Fruit fly (Drosophila melanogaster) whole organism, embryonic: Measurements from ENCODE around the gene CG31230.

Experiments
- CG10959 ChIP-seq: fragments of 200-800 bp; sonication (Bioruptor generic); IDR thresholded peaks from 2 replicates; pipeline ENCODE4 v1.3.6; 2022; ENCODE audit warnings: missing biosample characterization, missing genetic modification characterization
- CG11085 ChIP-seq: fragments of 200-800 bp; sonication (Bioruptor generic); IDR thresholded peaks from 2 replicates; pipeline ENCODE4 v1.3.6; 2022; ENCODE audit warnings: missing biosample characterization, missing genetic modification characterization
- CG1603 ChIP-seq: fragments of 200-800 bp; sonication (Bioruptor generic); optimal IDR thresholded peaks from 2 replicates; lab custom pipeline; 2019; ENCODE audit warnings: missing biosample characterization, mild to moderate bottlenecking, missing genetic modification characterization, moderate library complexity
- CG2120 ChIP-seq: fragments of 200-800 bp; sonication (Bioruptor generic); optimal IDR thresholded peaks from 3 replicates; lab custom pipeline; 2016; ENCODE audit warnings: missing biosample characterization, missing genetic modification characterization
- Chrac-16 ChIP-seq: fragments of 200-800 bp; sonication (Bioruptor generic); optimal IDR thresholded peaks from 3 replicates; lab custom pipeline; 2016; ENCODE audit warnings: missing biosample characterization, missing genetic modification characterization
- H2.0 ChIP-seq: fragments of 200-800 bp; sonication (Bioruptor generic); IDR thresholded peaks from 2 replicates; pipeline ENCODE4 v1.3.6; 2022; ENCODE audit warnings: missing biosample characterization, missing genetic modification characterization
- Six4 ChIP-seq: fragments of 200-800 bp; sonication (Bioruptor generic); optimal IDR thresholded peaks from 2 replicates; lab custom pipeline; 2016; ENCODE audit warnings: missing biosample characterization, missing genetic modification characterization
- dan ChIP-seq: fragments of 200-800 bp; sonication (Bioruptor generic); IDR thresholded peaks from 2 replicates; pipeline ENCODE4 v1.3.6; 2022; ENCODE audit warnings: missing biosample characterization, missing genetic modification characterization
- vfl ChIP-seq: fragments of 200-800 bp; sonication (Bioruptor generic); optimal IDR thresholded peaks from 2 replicates; lab custom pipeline; 2016; ENCODE audit warnings: missing biosample characterization, missing genetic modification characterization

DNA sequence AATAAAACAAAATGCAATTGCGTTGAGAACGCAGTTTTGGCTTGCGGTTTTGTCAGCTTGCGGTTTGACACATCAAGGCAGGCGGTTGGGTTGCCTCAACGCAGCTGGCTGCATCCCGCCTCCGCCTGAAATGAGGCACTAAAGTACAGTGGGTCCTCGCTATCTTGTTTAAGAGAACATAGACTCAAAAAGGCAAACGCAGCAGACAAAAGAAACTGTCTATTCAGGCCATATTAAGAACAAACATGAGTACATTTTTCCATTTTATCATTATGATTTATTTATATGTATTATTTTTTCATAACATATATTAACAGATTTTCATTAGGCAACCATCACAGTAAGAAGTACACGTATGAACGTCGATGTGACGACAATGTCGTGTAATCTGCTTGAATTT, 31.8 kb upstream of the CG31230 start:
- no peak for TF ChIP-seq vfl (GFP tag; lab: Kevin White, UChicago)
- no peak for TF ChIP-seq Six4 (GFP tag; lab: Kevin White, UChicago)
- TF ChIP-seq dan (GFP tag; lab: Robert Waterston, UW), result no peak
- TF ChIP-seq H2.0 (GFP tag; lab: Robert Waterston, UW), result no peak
- TF ChIP-seq CG1603 (tag; lab: Kevin White, UChicago), result no peak
- TF ChIP-seq CG11085 (GFP tag; lab: Robert Waterston, UW), result no peak
- no peak for TF ChIP-seq Chrac-16 (GFP tag; lab: Kevin White, UChicago)
- TF ChIP-seq CG10959, result no peak
- TF ChIP-seq CG2120 (GFP tag; lab: Kevin White, UChicago), result no peak
